Fruit fly (Drosophila melanogaster): ENCODE measurements around the gene Vha26.
A peak's percentile ranks its signal among the peaks of the same experiment; 100 is the strongest.

Vha26 gene

dm6 chr3R:5565623-5566022 lies 25.9 kb upstream of the Vha26 start (continued):
- TF ChIP-seq Neu2 (GFP tag; optimal IDR thresholded peaks at IDR 0.05; ENCODE audit: borderline replicate concordance) (no peak), HLH3B (GFP tag; IDR thresholded peaks at IDR 0.05) (peak; percentile 90), ara (GFP tag; IDR thresholded peaks at IDR 0.05) (peak; percentile 83), Oaz (GFP tag; IDR thresholded peaks at IDR 0.05) (peak; percentile 81), corto (GFP tag; optimal IDR thresholded peaks at IDR 0.05) (no peak), Rfx (GFP tag; IDR thresholded peaks at IDR 0.05) (peak; percentile 93), HmgZ (tag; optimal IDR thresholded peaks at IDR 0.05) (peak; percentile 84), her (GFP tag; optimal IDR thresholded peaks at IDR 0.05) (peak; percentile 28), CG7372 (GFP tag; IDR thresholded peaks at IDR 0.05) (peak; percentile 60; the same call in 1 of the 2 replicates), CG8944 (GFP tag; optimal IDR thresholded peaks at IDR 0.05) (peak; percentile 60), Nf-YA (GFP tag; IDR thresholded peaks at IDR 0.05) (peak; percentile 78), Blimp-1 (GFP tag; optimal IDR thresholded peaks at IDR 0.05) (peak; percentile 69), abd-A (tag; optimal IDR thresholded peaks at IDR 0.05) (no peak), CG2129 (GFP tag; IDR thresholded peaks at IDR 0.05; ENCODE audit: partially characterized antibody) (no peak), chm (GFP tag; IDR thresholded peaks at IDR 0.05) (peak; percentile 73; the same call in 1 of the 2 replicates), Oli (tag; optimal IDR thresholded peaks at IDR 0.05) (peak; percentile 81), odd (GFP tag; optimal IDR thresholded peaks at IDR 0.05) (peak; percentile 57), CG4854 (GFP tag; optimal IDR thresholded peaks at IDR 0.05) (peak; percentile 50), Asciz (GFP tag; optimal IDR thresholded peaks at IDR 0.05) (peak; percentile 78), Six4 (GFP tag; optimal IDR thresholded peaks at IDR 0.05) (peak; percentile 50), cg (GFP tag; optimal IDR thresholded peaks at IDR 0.05) (no peak), TFAM (GFP tag; optimal IDR thresholded peaks at IDR 0.05) (no peak), Dbx (GFP tag; IDR thresholded peaks at IDR 0.05) (peak; percentile 85), GATAe (GFP tag; conservative IDR thresholded peaks at IDR 0.05) (peak; percentile 94), CG6254 (GFP tag; optimal IDR thresholded peaks at IDR 0.05) (peak; percentile 60), CG4707 (GFP tag; optimal IDR thresholded peaks at IDR 0.05) (peak; percentile 19), nom (GFP tag; optimal IDR thresholded peaks at IDR 0.05) (no peak), NFAT (GFP tag; IDR thresholded peaks at IDR 0.05) (peak; percentile 84), crol (GFP tag; IDR thresholded peaks at IDR 0.05) (peak; percentile 39; the same call in 1 of the 2 replicates), schlank (tag; optimal IDR thresholded peaks at IDR 0.05) (peak; percentile 69), al (GFP tag; IDR thresholded peaks at IDR 0.05) (peak; percentile 70), CG14441 (GFP tag; IDR thresholded peaks at IDR 0.05) (peak; percentile 92), gcm2 (GFP tag; optimal IDR thresholded peaks at IDR 0.05) (peak; percentile 67), CG6765 (GFP tag; optimal IDR thresholded peaks at IDR 0.05) (peak; percentile 58), wor (GFP tag; IDR thresholded peaks at IDR 0.05) (peak; percentile 75), Fer3 (tag; optimal IDR thresholded peaks at IDR 0.05) (peak; percentile 85), unc-4 (GFP tag; IDR thresholded peaks at IDR 0.05; ENCODE audit: partially characterized antibody) (no peak), MBD-R2 (GFP tag; IDR thresholded peaks at IDR 0.05) (peak; percentile 66), dpn (GFP tag; optimal IDR thresholded peaks at IDR 0.05) (peak; percentile 57 to 74), grn (GFP tag; optimal IDR thresholded peaks at IDR 0.05) (peak; percentile 92), CG1233 (GFP tag; optimal IDR thresholded peaks at IDR 0.05) (peak; percentile 77), CG6272 (GFP tag; IDR thresholded peaks at IDR 0.05) (peak; percentile 84), Hand (GFP tag; optimal IDR thresholded peaks at IDR 0.05) (peak; percentile 55), gce (GFP tag; IDR thresholded peaks at IDR 0.05) (peak; percentile 74), Aef1 (GFP tag; IDR thresholded peaks at IDR 0.05) (peak; percentile 86), sens-2 (GFP tag; IDR thresholded peaks at IDR 0.05) (peak; percentile 77), CG2199 (GFP tag; IDR thresholded peaks at IDR 0.05) (no peak), NC2β (GFP tag; optimal IDR thresholded peaks at IDR 0.05) (peak; percentile 63), Atf3 (GFP tag; optimal IDR thresholded peaks at IDR 0.05) (peak; percentile 70), Hr39 (optimal IDR thresholded peaks at IDR 0.05) (no peak), sim (GFP tag; IDR thresholded peaks at IDR 0.05) (peak; percentile 72), sisA (GFP tag; IDR thresholded peaks at IDR 0.05) (peak; percentile 86)

Data from whole organism, embryonic.